Worm (Caenorhabditis elegans): ENCODE measurements around the gene rev-1.
A peak's percentile ranks its signal among the peaks of the same experiment; 100 is the strongest.

Gene rev-1

DNA sequence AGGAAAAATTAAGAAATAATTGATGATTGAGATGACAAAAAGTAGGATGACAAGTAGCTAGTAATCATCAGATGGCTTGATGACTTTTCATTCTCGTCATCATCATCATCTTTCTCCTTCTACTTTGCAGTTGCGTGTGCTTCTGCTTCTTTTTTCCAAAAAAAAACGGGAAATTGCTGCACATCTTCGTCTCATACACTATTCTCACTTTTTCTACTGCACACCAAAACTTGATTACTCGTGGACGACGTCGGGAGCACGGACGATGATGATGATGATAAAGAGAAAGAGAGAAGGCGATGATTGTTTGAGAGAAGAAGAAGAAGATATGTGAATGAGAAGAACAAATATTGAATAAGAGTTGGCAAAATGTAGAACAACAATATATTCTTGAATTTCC is 20.7 kb downstream of the rev-1 start:
- no peak for TF ChIP-seq saeg-2 (GFP tag; IDR thresholded peaks at IDR 0.05)
- TF ChIP-seq fkh-10 (GFP tag; optimal IDR thresholded peaks at IDR 0.05) = peak; percentile 70
- TF ChIP-seq ces-1 (GFP tag; optimal IDR thresholded peaks at IDR 0.05) = peak; percentile 72
- peak in 1 of 2 experiments; percentile 97 for TF ChIP-seq unc-62 (GFP tag; optimal IDR thresholded peaks at IDR 0.05 in 1 of 2)
- no peak for TF ChIP-seq unc-62 (tag; optimal IDR thresholded peaks at IDR 0.05)
- TF ChIP-seq ctbp-1 (GFP tag; IDR thresholded peaks at IDR 0.05) = 0 out of 2 replicates have a peak, but pooled peaks have one; percentile 52

DNA sequence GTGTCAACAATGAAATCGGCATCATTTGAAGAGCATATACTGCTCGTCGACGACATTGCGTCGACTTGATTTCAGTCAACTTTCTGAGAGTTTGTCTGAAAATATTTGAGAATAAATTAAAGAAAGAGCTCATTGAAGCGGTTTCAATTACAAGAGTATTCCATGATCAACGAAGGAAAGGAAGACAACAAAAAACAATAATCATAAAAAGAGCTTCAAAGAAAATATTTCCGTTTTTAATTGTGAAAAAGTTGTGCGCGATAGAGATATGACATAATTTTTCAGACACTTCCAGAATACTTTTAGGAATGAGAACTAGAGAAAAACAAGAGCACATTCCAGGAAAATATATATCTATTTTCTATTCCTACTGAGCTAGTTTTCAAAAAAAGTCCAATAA is 28.2 kb downstream of the rev-1 start, which contains the start of gene spv-1:
spv-1 (minus strand) TSS at position 101 of the 400 bp plus-strand sequence.
- TF ChIP-seq Y75B8A.6 (GFP tag; IDR thresholded peaks at IDR 0.05) (no peak), dpl-1 (GFP tag; optimal IDR thresholded peaks at IDR 0.05) (no peak), nhr-76 (tag; optimal IDR thresholded peaks at IDR 0.05) (no peak), mdl-1 (tag; optimal IDR thresholded peaks at IDR 0.05) (no peak), nhr-28 (tag; optimal IDR thresholded peaks at IDR 0.05) (no peak), ceh-28 (tag; optimal IDR thresholded peaks at IDR 0.05) (no peak), php-3 (GFP tag; IDR thresholded peaks at IDR 0.05) (no peak), lim-7 (GFP tag; IDR thresholded peaks at IDR 0.05) (no peak), pha-4 (GFP tag; IDR thresholded peaks at IDR 0.05) (no peak), pha-4 (tag; optimal IDR thresholded peaks at IDR 0.05) (no peak), F10B5.3 (tag; optimal IDR thresholded peaks at IDR 0.05) (no peak), tag-97 (GFP tag; IDR thresholded peaks at IDR 0.05) (no peak), vab-7 (GFP tag; IDR thresholded peaks at IDR 0.05) (no peak), daf-8 (GFP tag; IDR thresholded peaks at IDR 0.05) (no peak), egl-43 (GFP tag; IDR thresholded peaks at IDR 0.05) (no peak), madf-5 (GFP tag; IDR thresholded peaks at IDR 0.05) (no peak), ceh-32 (tag; optimal IDR thresholded peaks at IDR 0.05; ENCODE audit: poor library complexity) (no peak), nhr-237 (tag; optimal IDR thresholded peaks at IDR 0.05) (no peak), daf-16 (GFP tag; optimal IDR thresholded peaks at IDR 0.05) (no peak), daf-16 (tag; optimal IDR thresholded peaks at IDR 0.05) (no peak)

DNA sequence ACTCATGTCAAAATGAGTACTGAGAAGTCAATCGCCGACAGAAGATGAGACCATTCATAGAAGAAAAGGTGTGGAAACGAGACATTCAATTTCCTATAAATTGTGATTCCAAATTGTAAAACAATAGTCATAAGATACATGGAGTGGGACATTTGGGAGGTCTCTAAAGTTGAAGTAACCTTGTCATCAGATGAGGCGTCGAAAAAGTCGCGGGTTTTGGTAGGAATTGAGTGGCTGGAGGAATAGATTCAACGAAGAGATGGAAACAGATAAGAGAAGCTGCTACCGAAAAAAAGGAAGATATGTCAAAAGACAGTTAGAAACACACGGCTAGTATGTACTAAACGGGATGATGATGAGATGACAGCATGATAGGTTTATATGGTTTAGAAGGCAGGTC is 30.2 kb downstream of the rev-1 start:
- peak; percentile 66 for TF ChIP-seq aha-1 (tag)
- no peak for TF ChIP-seq mdt-29 (GFP tag; IDR thresholded peaks at IDR 0.05)
- TF ChIP-seq madf-9 (GFP tag; conservative IDR thresholded peaks at IDR 0.05) = no peak
- no peak for TF ChIP-seq nhr-111 (GFP tag; optimal IDR thresholded peaks at IDR 0.05)
- no peak for TF ChIP-seq ceh-32 (tag; optimal IDR thresholded peaks at IDR 0.05; ENCODE audit: poor library complexity)
- TF ChIP-seq Y75B8A.6 (GFP tag; IDR thresholded peaks at IDR 0.05) = no peak
- TF ChIP-seq lsy-2 (tag; optimal IDR thresholded peaks at IDR 0.05) = no peak
- peak; percentile 61 for TF ChIP-seq hlh-30 (tag; optimal IDR thresholded peaks at IDR 0.05; ENCODE audit: insufficient read depth)

DNA sequence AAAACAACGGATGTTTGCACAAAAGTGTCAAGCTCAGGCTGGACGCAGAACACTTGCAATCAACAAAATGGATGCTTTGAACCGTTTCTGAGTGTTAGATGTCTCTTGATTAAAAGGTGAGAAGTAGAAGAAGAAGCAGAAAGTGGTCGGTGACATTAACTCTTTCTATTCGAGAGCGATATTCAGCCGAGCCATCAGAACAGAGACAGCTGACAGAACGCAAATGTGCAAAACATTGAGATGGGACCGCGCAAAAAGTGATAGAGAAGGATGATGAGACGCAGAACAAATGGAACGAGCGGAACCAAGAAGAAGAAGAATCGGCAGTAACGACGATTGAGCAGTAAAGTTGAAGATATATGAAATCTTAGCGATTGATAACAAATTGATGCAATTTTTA is 35.2 kb downstream of the rev-1 start:
- TF ChIP-seq ceh-32 (tag; optimal IDR thresholded peaks at IDR 0.05; ENCODE audit: poor library complexity) (no peak), duxl-1 (tag; optimal IDR thresholded peaks at IDR 0.05; ENCODE audit: poor library complexity) (no peak), ceh-28 (tag; optimal IDR thresholded peaks at IDR 0.05) (no peak), nhr-102 (tag; optimal IDR thresholded peaks at IDR 0.05) (no peak), ceh-62 (tag; optimal IDR thresholded peaks at IDR 0.05) (no peak), arid-1 (GFP tag; conservative IDR thresholded peaks at IDR 0.05) (no peak), nhr-111 (GFP tag; optimal IDR thresholded peaks at IDR 0.05) (no peak), nhr-11 (tag; optimal IDR thresholded peaks at IDR 0.05) (no peak), dpl-1 (GFP tag; optimal IDR thresholded peaks at IDR 0.05) (no peak)

Data from whole organism, L4 larva.